Comparison of ENCODE assay signal across 1 fruit fly cellular context in genomic region chr3L:16217935-16218334, dm6.
A peak's percentile ranks its signal among the peaks of the same experiment; 100 is the strongest.
TF ChIP-seq lines count a peak whose summit lies in the region.

No protein-coding gene starts in this region.

TF ChIP-seq in whole organism, prepupa, 60 proteins besides CTCF, POLR2A, EP300 and RAD21 (continued from another document):
- peak; percentile 9 for TF ChIP-seq CG3032 (tag; optimal IDR thresholded peaks at IDR 0.05; lab: Kevin White, UChicago)
- TF ChIP-seq CG6854 (GFP tag; optimal IDR thresholded peaks at IDR 0.05; lab: Kevin White, UChicago) = no peak
- TF ChIP-seq eg (GFP tag; IDR thresholded peaks at IDR 0.05; lab: Robert Waterston, UW) = peak; percentile 83
- no peak for TF ChIP-seq CG8632 (GFP tag; optimal IDR thresholded peaks at IDR 0.05; lab: Kevin White, UChicago)
- 0 out of 2 replicates have a peak, but pooled peaks have one; percentile 38 for TF ChIP-seq CG11294 (GFP tag; IDR thresholded peaks at IDR 0.05; lab: Robert Waterston, UW)
- TF ChIP-seq Ets96B (tag; optimal IDR thresholded peaks at IDR 0.05; lab: Kevin White, UChicago) = peak; percentile 40
- TF ChIP-seq dsx (GFP tag; optimal IDR thresholded peaks at IDR 0.05; lab: Kevin White, UChicago; ENCODE audit: poor library complexity, severe bottlenecking) = peak; percentile 31
- peak; percentile 43 for TF ChIP-seq CG4318 (GFP tag; optimal IDR thresholded peaks at IDR 0.05; lab: Kevin White, UChicago)
- no peak for TF ChIP-seq vri (GFP tag; optimal IDR thresholded peaks at IDR 0.05; lab: Kevin White, UChicago)
- TF ChIP-seq esn (GFP tag; optimal IDR thresholded peaks at IDR 0.05; lab: Kevin White, UChicago) = peak; percentile 10
- peak; percentile 74 for TF ChIP-seq Eip75B (GFP tag; optimal IDR thresholded peaks at IDR 0.05; lab: Kevin White, UChicago)
- peak; percentile 30 for TF ChIP-seq CG6792 (GFP tag; optimal IDR thresholded peaks at IDR 0.05; lab: Kevin White, UChicago)
- peak; percentile 56 for TF ChIP-seq CG32006 (GFP tag; optimal IDR thresholded peaks at IDR 0.05; lab: Kevin White, UChicago)
- TF ChIP-seq CG16779 (tag; optimal IDR thresholded peaks at IDR 0.05; lab: Kevin White, UChicago) = no peak
- peak; percentile 55 for TF ChIP-seq acj6 (GFP tag; optimal IDR thresholded peaks at IDR 0.05; lab: Kevin White, UChicago)
- TF ChIP-seq achi (GFP tag; optimal IDR thresholded peaks at IDR 0.05; lab: Kevin White, UChicago) = peak; percentile 75
- peak; percentile 34 for TF ChIP-seq fd59A (GFP tag; optimal IDR thresholded peaks at IDR 0.05; lab: Kevin White, UChicago)
- TF ChIP-seq Sox15 (GFP tag; optimal IDR thresholded peaks at IDR 0.05; lab: Kevin White, UChicago) = no peak
- no peak for TF ChIP-seq Ets21C (GFP tag; optimal IDR thresholded peaks at IDR 0.05; lab: Kevin White, UChicago)
- peak; percentile 84 for TF ChIP-seq Hr4 (GFP tag; optimal IDR thresholded peaks at IDR 0.05; lab: Kevin White, UChicago)
- peak; percentile 78 for TF ChIP-seq Lpt (GFP tag; optimal IDR thresholded peaks at IDR 0.05; lab: Kevin White, UChicago)
- no peak for TF ChIP-seq ss (GFP tag; optimal IDR thresholded peaks at IDR 0.05; lab: Kevin White, UChicago)
- TF ChIP-seq Gug (GFP tag; IDR thresholded peaks at IDR 0.05; lab: Robert Waterston, UW) = peak; percentile 65
- TF ChIP-seq CG8319 (GFP tag; optimal IDR thresholded peaks at IDR 0.05; lab: Kevin White, UChicago) = peak; percentile 23
- peak; percentile 16 for TF ChIP-seq CG1621 (tag; optimal IDR thresholded peaks at IDR 0.05; lab: Kevin White, UChicago)
- peak; percentile 72 for TF ChIP-seq CG10631 (GFP tag; optimal IDR thresholded peaks at IDR 0.05; lab: Kevin White, UChicago)
- peak; percentile 84 for TF ChIP-seq CG15336 (GFP tag; IDR thresholded peaks at IDR 0.05; lab: Robert Waterston, UW)
- TF ChIP-seq topi (GFP tag; optimal IDR thresholded peaks at IDR 0.05; lab: Kevin White, UChicago) = peak; percentile 28
- TF ChIP-seq Blimp-1 (GFP tag; optimal IDR thresholded peaks at IDR 0.05; lab: Kevin White, UChicago) = no peak
- TF ChIP-seq fd85E (GFP tag; optimal IDR thresholded peaks at IDR 0.05; lab: Kevin White, UChicago) = peak; percentile 12
- no peak for TF ChIP-seq Smox (GFP tag; optimal IDR thresholded peaks at IDR 0.05; lab: Kevin White, UChicago)
- TF ChIP-seq pdm3 (GFP tag; optimal IDR thresholded peaks at IDR 0.05; lab: Kevin White, UChicago) = peak; percentile 48
- TF ChIP-seq CG11762 (GFP tag; optimal IDR thresholded peaks at IDR 0.05; lab: Kevin White, UChicago; ENCODE audit: insufficient read depth) = peak; percentile 43
- TF ChIP-seq Eip78C (GFP tag; lab: Kevin White, UChicago) = peak; percentile 92
- TF ChIP-seq svp (GFP tag; lab: Kevin White, UChicago) = no peak
